Worm (Caenorhabditis elegans) whole organism, L3 larva: ENCODE data around the gene elo-3.

ENCODE experiments used
- R02D3.7 ChIP-seq: fragments of 150-350 bp; optimal IDR thresholded peaks from 2 replicates; lab custom pipeline; 2014; ENCODE audit warnings: missing biosample characterization, missing genetic modification characterization
- aly-2 ChIP-seq: fragments of 150-350 bp; optimal IDR thresholded peaks from 2 replicates; lab custom pipeline; 2014; ENCODE audit warnings: missing biosample characterization, missing genetic modification characterization
- ama-1 ChIP-seq: fragments of 150-350 bp; optimal IDR thresholded peaks from 2 replicates; lab custom pipeline; 2018
- ceh-16 ChIP-seq: sonication (generic microtip); optimal IDR thresholded peaks from 2 replicates; lab custom pipeline; 2017; ENCODE audit warnings: missing biosample characterization, missing genetic modification characterization
- ceh-82 ChIP-seq: fragments of 150-350 bp; optimal IDR thresholded peaks from 2 replicates; lab custom pipeline; 2014; ENCODE audit warnings: missing biosample characterization, missing genetic modification characterization
- ceh-9 ChIP-seq: sonication (generic microtip); optimal IDR thresholded peaks from 2 replicates; lab custom pipeline; 2018; ENCODE audit warnings: missing biosample characterization, missing genetic modification characterization
- egl-27 ChIP-seq: sonication (generic microtip); optimal IDR thresholded peaks from 4 replicates; lab custom pipeline; 2017; ENCODE audit warnings: missing biosample characterization, missing genetic modification reagents, missing genetic modification characterization
- egl-5 ChIP-seq: fragments of 150-350 bp; optimal IDR thresholded peaks from 2 replicates; lab custom pipeline; 2017; ENCODE audit warnings: missing biosample characterization, missing genetic modification reagents, missing genetic modification characterization, inconsistent platforms
- elt-2 ChIP-seq: sonication (generic microtip); optimal IDR thresholded peaks from 2 replicates; lab custom pipeline; 2016; ENCODE audit warnings: missing genetic modification reagents, mild to moderate bottlenecking, missing genetic modification characterization, missing compliant biosample characterization
- elt-3 ChIP-seq, 3 experiments: fragments of 150-350 bp in 1 of 3; sonication (generic microtip) in 2 of 3; optimal IDR thresholded peaks; 2 replicates in 2 of 3; 4 replicates in 1 of 3; lab custom pipeline; 2014 to 2017; ENCODE audit warnings: missing biosample characterization in 3 of 3, missing genetic modification characterization in 3 of 3
- fkh-10 ChIP-seq: sonication (generic microtip); optimal IDR thresholded peaks from 2 replicates; lab custom pipeline; 2017; ENCODE audit warnings: missing biosample characterization, missing genetic modification reagents, missing genetic modification characterization
- jun-1 ChIP-seq: fragments of 150-350 bp; optimal IDR thresholded peaks from 2 replicates; lab custom pipeline; 2014; ENCODE audit warnings: missing biosample characterization, missing genetic modification reagents, missing genetic modification characterization
- lin-15B ChIP-seq: fragments of 150-350 bp; optimal IDR thresholded peaks from 2 replicates; lab custom pipeline; 2014; ENCODE audit warnings: missing biosample characterization, missing genetic modification characterization
- lin-39 ChIP-seq: fragments of 150-350 bp; optimal IDR thresholded peaks from 2 replicates; lab custom pipeline; 2018; ENCODE audit warnings: missing biosample characterization, missing genetic modification reagents, missing genetic modification characterization
- mml-1 ChIP-seq: fragments of 150-350 bp; sonication (generic microtip); optimal IDR thresholded peaks from 3 replicates; lab custom pipeline; 2014; ENCODE audit warnings: missing biosample characterization, missing genetic modification characterization
- nhr-11 ChIP-seq: fragments of 150-350 bp; optimal IDR thresholded peaks from 2 replicates; lab custom pipeline; 2014; ENCODE audit warnings: missing biosample characterization, missing genetic modification characterization
- nhr-23 ChIP-seq: fragments of 150-350 bp; optimal IDR thresholded peaks from 2 replicates; lab custom pipeline; 2014; ENCODE audit warnings: missing biosample characterization, missing genetic modification reagents, missing genetic modification characterization
- nhr-237 ChIP-seq: fragments of 150-350 bp; optimal IDR thresholded peaks from 2 replicates; lab custom pipeline; 2014; ENCODE audit warnings: missing biosample characterization, missing genetic modification characterization
- nhr-25 ChIP-seq: sonication (generic microtip); optimal IDR thresholded peaks from 2 replicates; lab custom pipeline; 2017; ENCODE audit warnings: missing biosample characterization, missing genetic modification characterization
- nhr-67 ChIP-seq: fragments of 150-350 bp; optimal IDR thresholded peaks from 2 replicates; lab custom pipeline; 2014; ENCODE audit warnings: missing biosample characterization, missing genetic modification characterization
- pqm-1 ChIP-seq: fragments of 150-350 bp; optimal IDR thresholded peaks from 2 replicates; lab custom pipeline; 2017; ENCODE audit warnings: missing biosample characterization, missing genetic modification characterization, inconsistent platforms
- sea-2 ChIP-seq: fragments of 150-350 bp; sonication (generic microtip); optimal IDR thresholded peaks from 4 replicates; lab custom pipeline; 2014; ENCODE audit warnings: missing biosample characterization, missing genetic modification reagents, missing genetic modification characterization
- skn-1 ChIP-seq: fragments of 150-350 bp; optimal IDR thresholded peaks from 2 replicates; lab custom pipeline; 2014; ENCODE audit warnings: missing biosample characterization, missing genetic modification characterization
- tbx-2 ChIP-seq: sonication (generic microtip); optimal IDR thresholded peaks from 2 replicates; lab custom pipeline; 2016; ENCODE audit warnings: mild to moderate bottlenecking, missing genetic modification characterization, missing compliant biosample characterization
- unc-62 ChIP-seq: fragments of 150-350 bp; sonication (generic microtip); optimal IDR thresholded peaks from 4 replicates; lab custom pipeline; 2014; ENCODE audit warnings: missing biosample characterization, missing genetic modification reagents, missing genetic modification characterization
- ztf-11 ChIP-seq: fragments of 150-350 bp; optimal IDR thresholded peaks from 2 replicates; lab custom pipeline; 2014; ENCODE audit warnings: missing biosample characterization, missing genetic modification characterization
- ztf-4 ChIP-seq: fragments of 150-350 bp; optimal IDR thresholded peaks from 2 replicates; lab custom pipeline; 2014; ENCODE audit warnings: missing biosample characterization, missing genetic modification characterization

elo-3 gene

DNA sequence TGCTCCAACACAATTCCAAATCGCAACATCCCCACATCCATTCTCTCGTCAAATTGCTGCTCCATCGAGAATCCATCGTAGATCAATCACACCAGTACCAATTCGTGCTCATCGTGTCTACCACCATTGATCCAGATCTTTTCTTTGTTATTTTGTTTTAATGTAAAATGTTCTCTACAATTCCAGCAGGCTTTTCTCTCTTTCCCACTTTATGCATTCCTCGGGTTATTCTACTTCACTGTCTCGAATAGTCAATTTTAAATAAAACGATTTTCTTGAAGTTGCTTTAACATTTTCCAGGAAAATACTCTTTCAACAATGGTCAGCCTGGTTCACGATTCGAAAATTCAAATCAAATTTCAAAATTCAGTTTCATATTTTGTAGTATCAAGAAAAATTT, 45.4 kb downstream of the elo-3 start, which contains the start of gene C06E4.1:
TSS of gene C06E4.1 (plus strand) at position 301 of the 400 bp plus-strand sequence.
- TF ChIP-seq nhr-25: no peak
- TF ChIP-seq fkh-10 (GFP tag; lab: Kevin White, UChicago): no peak
- TF ChIP-seq mml-1 (tag; lab: Kevin White, UChicago): no peak
- no peak for TF ChIP-seq nhr-11 (tag; lab: Kevin White, UChicago)
- TF ChIP-seq ceh-16 (tag; lab: Kevin White, UChicago): no peak
- TF ChIP-seq nhr-67 (tag; lab: Kevin White, UChicago): no peak
- no peak for TF ChIP-seq pqm-1 (tag; lab: Kevin White, UChicago)
- no peak for TF ChIP-seq jun-1 (tag; lab: Kevin White, UChicago)
- TF ChIP-seq nhr-23 (tag; lab: Kevin White, UChicago): no peak
- TF ChIP-seq egl-5 (tag; lab: Kevin White, UChicago): no peak
- TF ChIP-seq nhr-237 (tag; lab: Kevin White, UChicago): no peak
- no peak for TF ChIP-seq aly-2 (tag; lab: Kevin White, UChicago)
- no peak for TF ChIP-seq lin-15B (tag; lab: Kevin White, UChicago)
- TF ChIP-seq ama-1 (lab: Kevin White, UChicago): no peak
- TF ChIP-seq ztf-4: no peak
- no peak for TF ChIP-seq elt-2 (tag; lab: Kevin White, UChicago)
- TF ChIP-seq sea-2 (GFP tag; lab: Kevin White, UChicago): no peak
- TF ChIP-seq egl-27 (tag; lab: Kevin White, UChicago): no peak
- no peak for TF ChIP-seq ceh-9 (tag; lab: Kevin White, UChicago)

- TF ChIP-seq nhr-67 (tag; lab: Kevin White, UChicago) (no peak), R02D3.7 (tag; lab: Kevin White, UChicago) (no peak), elt-3 (tag; optimal IDR thresholded peaks at IDR 0.05; lab: Kevin White, UChicago) (no peak), nhr-25 (no peak), ztf-11 (tag; lab: Kevin White, UChicago) (no peak), lin-39 (tag; lab: Kevin White, UChicago) (no peak), ceh-82 (tag; lab: Kevin White, UChicago) (no peak), elt-2 (tag; lab: Kevin White, UChicago) (peak; percentile 6)
Measured at ce11 chrIV:7285839-7286238, 48.3 kb downstream of the elo-3 start, which contains the start of gene C06E4.8. TSS of gene C06E4.8 (minus strand) at chrIV:7285875.

ce11 chrIV:7287474-7287873, 50.0 kb downstream of the elo-3 start, which contains the start of gene F42C5.3:
TSS of gene F42C5.3 (minus strand) at chrIV:7287574.
- TF ChIP-seq tbx-2 (tag; lab: Kevin White, UChicago) (no peak), R02D3.7 (tag; lab: Kevin White, UChicago) (no peak), unc-62 (no peak), egl-5 (tag; lab: Kevin White, UChicago) (no peak), skn-1 (no peak), ceh-82 (tag; lab: Kevin White, UChicago) (no peak)
